Fruit fly (Drosophila melanogaster): ENCODE results near the gene Apc2.

Gene Apc2

DNA sequence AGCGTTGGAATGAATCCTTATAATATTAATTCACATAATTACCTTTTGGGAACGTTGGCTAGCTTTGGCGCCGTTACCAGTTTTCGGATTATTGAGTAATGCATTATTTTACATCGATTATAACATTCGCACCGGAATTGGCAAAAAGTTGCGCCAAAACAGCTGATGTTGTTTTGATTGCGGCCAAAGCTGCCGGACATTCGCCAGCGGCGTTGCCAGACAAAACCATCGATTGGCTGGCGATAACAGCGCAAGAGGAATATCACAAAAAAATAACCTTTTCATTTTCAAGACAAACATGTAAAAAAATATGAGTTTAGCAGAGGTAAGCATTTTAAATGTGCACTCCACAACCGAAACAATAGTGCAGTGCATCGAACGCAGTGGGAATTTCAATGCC, 33.7 kb upstream of the Apc2 start, which contains the start of the genes GatB and Tsc1 (continued):
- TF ChIP-seq lab (GFP tag; optimal IDR thresholded peaks at IDR 0.05) (no peak), bbx (GFP tag; IDR thresholded peaks at IDR 0.05; ENCODE audit: partially characterized antibody) (peak; percentile 50; the same call in 1 of the 2 replicates), CG2129 (GFP tag; IDR thresholded peaks at IDR 0.05; ENCODE audit: partially characterized antibody) (no peak), CG7963 (GFP tag; IDR thresholded peaks at IDR 0.05; ENCODE audit: partially characterized antibody) (peak; percentile 37; the same call in 1 of the 3 replicates), dysf (GFP tag; IDR thresholded peaks at IDR 0.05) (no peak), Xbp1 (GFP tag; optimal IDR thresholded peaks at IDR 0.05) (no peak), CG17186 (GFP tag; optimal IDR thresholded peaks at IDR 0.05) (peak; percentile 81), CG13287 (GFP tag; IDR thresholded peaks at IDR 0.05; ENCODE audit: partially characterized antibody) (peak; percentile 69), ems (GFP tag; optimal IDR thresholded peaks at IDR 0.05) (no peak), pnt (GFP tag; optimal IDR thresholded peaks at IDR 0.05) (no peak), CG10431 (GFP tag; optimal IDR thresholded peaks at IDR 0.05) (no peak), Pdp1 (GFP tag; optimal IDR thresholded peaks at IDR 0.05) (peak in 1 of 2 experiments; percentile 82), bcd (GFP tag; optimal IDR thresholded peaks at IDR 0.05) (no peak), CG11695 (GFP tag; IDR thresholded peaks at IDR 0.05) (no peak), CG3847 (GFP tag; IDR thresholded peaks at IDR 0.05) (peak; percentile 68), fru (optimal IDR thresholded peaks at IDR 0.05) (no peak), CG11504 (tag; optimal IDR thresholded peaks at IDR 0.05) (no peak), CG8944 (GFP tag; optimal IDR thresholded peaks at IDR 0.05) (no peak), Sox100B (GFP tag; optimal IDR thresholded peaks at IDR 0.05) (no peak), tll (GFP tag; optimal IDR thresholded peaks at IDR 0.05) (no peak), CG1792 (GFP tag; optimal IDR thresholded peaks at IDR 0.05) (no peak), Optix (GFP tag; IDR thresholded peaks at IDR 0.05) (no peak), cad (GFP tag; optimal IDR thresholded peaks at IDR 0.05) (no peak), Nf-YB (GFP tag; optimal IDR thresholded peaks at IDR 0.05) (peak; percentile 36), B-H1 (GFP tag; IDR thresholded peaks at IDR 0.05) (no peak), pita (GFP tag; optimal IDR thresholded peaks at IDR 0.05) (no peak), h (optimal IDR thresholded peaks at IDR 0.05) (no peak), zfh1 (GFP tag; IDR thresholded peaks at IDR 0.05) (no peak), unc-4 (GFP tag; IDR thresholded peaks at IDR 0.05; ENCODE audit: partially characterized antibody) (peak; percentile 43; the same call in 1 of the 2 replicates), inv (GFP tag; IDR thresholded peaks at IDR 0.05; ENCODE audit: partially characterized antibody) (no peak), gfzf (GFP tag; optimal IDR thresholded peaks at IDR 0.05) (peak; percentile 5), Mad (GFP tag; optimal IDR thresholded peaks at IDR 0.05) (no peak), Deaf1 (tag; optimal IDR thresholded peaks at IDR 0.05) (no peak), phol (tag; optimal IDR thresholded peaks at IDR 0.05) (peak; percentile 3), Bgb (GFP tag; IDR thresholded peaks at IDR 0.05; ENCODE audit: partially characterized antibody) (peak; percentile 62), CG6272 (GFP tag; IDR thresholded peaks at IDR 0.05) (no peak), TFAM (GFP tag; optimal IDR thresholded peaks at IDR 0.05) (no peak), trem (tag; optimal IDR thresholded peaks at IDR 0.05) (peak; percentile 48), CG5245 (GFP tag; optimal IDR thresholded peaks at IDR 0.05) (no peak), pum (GFP tag; optimal IDR thresholded peaks at IDR 0.05) (no peak), kni (GFP tag; optimal IDR thresholded peaks at IDR 0.05) (no peak), CG6654 (GFP tag; optimal IDR thresholded peaks at IDR 0.05) (no peak), CG16779 (GFP tag; IDR thresholded peaks at IDR 0.05) (no peak), Meics (GFP tag; optimal IDR thresholded peaks at IDR 0.05) (no peak), fd64A (GFP tag; optimal IDR thresholded peaks at IDR 0.05) (no peak), toy (GFP tag; IDR thresholded peaks at IDR 0.05) (no peak), CG8359 (GFP tag; optimal IDR thresholded peaks at IDR 0.05; ENCODE audit: borderline replicate concordance) (no peak), CG9817 (tag; optimal IDR thresholded peaks at IDR 0.05) (no peak), bigmax (GFP tag; optimal IDR thresholded peaks at IDR 0.05) (peak; percentile 82), CG15073 (GFP tag; optimal IDR thresholded peaks at IDR 0.05) (no peak), sug (tag; optimal IDR thresholded peaks at IDR 0.05) (no peak)

All from whole organism, embryonic.